Fruit fly (Drosophila melanogaster): ENCODE measurements around the gene Axn.

The Axn gene

dm6 chr3R:29983073-29983544 lies 39.5 kb upstream of the Axn start, which contains the start of gene CG7896 (continued):
- TF ChIP-seq CG8765 (GFP tag; IDR thresholded peaks at IDR 0.05), result peak; percentile 40; the same call in 1 of the 2 replicates
- TF ChIP-seq Rfx (GFP tag; IDR thresholded peaks at IDR 0.05), result peak; percentile 88
- peak; percentile 92 for TF ChIP-seq dysf (GFP tag; IDR thresholded peaks at IDR 0.05)
- no peak for TF ChIP-seq NC2β (GFP tag; optimal IDR thresholded peaks at IDR 0.05)
- peak; percentile 73 for TF ChIP-seq CG10366 (GFP tag; IDR thresholded peaks at IDR 0.05)
- no peak for TF ChIP-seq hb (GFP tag; IDR thresholded peaks at IDR 0.05; ENCODE audit: partially characterized antibody)
- peak; percentile 52 for TF ChIP-seq wdn (GFP tag; IDR thresholded peaks at IDR 0.05)
- TF ChIP-seq bbx (GFP tag; IDR thresholded peaks at IDR 0.05; ENCODE audit: partially characterized antibody), result 0 out of 2 replicates have a peak, but pooled peaks have one; percentile 30
- TF ChIP-seq fd102C (GFP tag; optimal IDR thresholded peaks at IDR 0.05), result no peak
- TF ChIP-seq CG7556 (GFP tag; optimal IDR thresholded peaks at IDR 0.05), result peak; percentile 73
- TF ChIP-seq CG11456 (GFP tag; IDR thresholded peaks at IDR 0.05), result peak; percentile 76; the same call in 1 of the 3 replicates
- TF ChIP-seq vvl (GFP tag; IDR thresholded peaks at IDR 0.05), result peak; percentile 90
- TF ChIP-seq sna (GFP tag; IDR thresholded peaks at IDR 0.05; ENCODE audit: partially characterized antibody), result no peak
- 0 out of 2 replicates have a peak, but pooled peaks have one; percentile 38 for TF ChIP-seq Lim3 (GFP tag; IDR thresholded peaks at IDR 0.05)
- no peak for TF ChIP-seq CG4282 (GFP tag; optimal IDR thresholded peaks at IDR 0.05)
- TF ChIP-seq CG17829 (tag; optimal IDR thresholded peaks at IDR 0.05), result peak; percentile 86
- peak; percentile 75 for TF ChIP-seq seq (GFP tag; IDR thresholded peaks at IDR 0.05)
- peak; percentile 76 for TF ChIP-seq CG6272 (GFP tag; IDR thresholded peaks at IDR 0.05)
- TF ChIP-seq D (optimal IDR thresholded peaks at IDR 0.05), result no peak
- peak; percentile 43 for TF ChIP-seq D (GFP tag; optimal IDR thresholded peaks at IDR 0.05)
- peak; percentile 81 for TF ChIP-seq zfh1 (GFP tag; IDR thresholded peaks at IDR 0.05)
- no peak for TF ChIP-seq C15 (GFP tag; IDR thresholded peaks at IDR 0.05)
- TF ChIP-seq eve (GFP tag; optimal IDR thresholded peaks at IDR 0.05), result no peak
- TF ChIP-seq CG4854 (GFP tag; optimal IDR thresholded peaks at IDR 0.05), result no peak
- peak; percentile 54; the same call in 1 of the 2 replicates for TF ChIP-seq Rx (GFP tag; IDR thresholded peaks at IDR 0.05)
- peak; percentile 64 for TF ChIP-seq CG4404 (GFP tag; IDR thresholded peaks at IDR 0.05)
- no peak for TF ChIP-seq Dfd (GFP tag; optimal IDR thresholded peaks at IDR 0.05)
- TF ChIP-seq HLH4C (GFP tag; IDR thresholded peaks at IDR 0.05; ENCODE audit: partially characterized antibody), result no peak
- TF ChIP-seq HLH3B (GFP tag; IDR thresholded peaks at IDR 0.05), result peak; percentile 76
- peak; percentile 16; the same call in 1 of the 2 replicates for TF ChIP-seq Ravus (GFP tag; IDR thresholded peaks at IDR 0.05)
- peak; percentile 54 for TF ChIP-seq Abd-B (GFP tag; optimal IDR thresholded peaks at IDR 0.05)
- no peak for TF ChIP-seq shn (GFP tag; optimal IDR thresholded peaks at IDR 0.05)
- no peak for TF ChIP-seq CG8944 (GFP tag; optimal IDR thresholded peaks at IDR 0.05)
- TF ChIP-seq dati (GFP tag; IDR thresholded peaks at IDR 0.05), result no peak
- TF ChIP-seq CG43689 (GFP tag; IDR thresholded peaks at IDR 0.05), result peak; percentile 49; the same call in 1 of the 2 replicates
- TF ChIP-seq Hr3 (GFP tag; optimal IDR thresholded peaks at IDR 0.05), result peak; percentile 65
- peak; percentile 75 for TF ChIP-seq dmrt99B (tag; optimal IDR thresholded peaks at IDR 0.05)
- TF ChIP-seq Atf6 (GFP tag; IDR thresholded peaks at IDR 0.05), result peak; percentile 80
- peak; percentile 83 for TF ChIP-seq CG11695 (GFP tag; IDR thresholded peaks at IDR 0.05)
- no peak for TF ChIP-seq dm (GFP tag; optimal IDR thresholded peaks at IDR 0.05)
- TF ChIP-seq bsh (GFP tag; optimal IDR thresholded peaks at IDR 0.05), result peak; percentile 5 to 64
- TF ChIP-seq CG6175 (GFP tag; IDR thresholded peaks at IDR 0.05), result peak; percentile 69; the same call in 1 of the 3 replicates
- TF ChIP-seq CG17328 (GFP tag; IDR thresholded peaks at IDR 0.05), result peak; percentile 49
- no peak for TF ChIP-seq tna (GFP tag; IDR thresholded peaks at IDR 0.05; ENCODE audit: partially characterized antibody)
- no peak for TF ChIP-seq CTCF (GFP tag; optimal IDR thresholded peaks at IDR 0.05)
- no peak for TF ChIP-seq pnt (GFP tag; optimal IDR thresholded peaks at IDR 0.05)
- peak; percentile 75 for TF ChIP-seq Sox100B (GFP tag; optimal IDR thresholded peaks at IDR 0.05)
- no peak for TF ChIP-seq pfk (GFP tag; optimal IDR thresholded peaks at IDR 0.05)
- peak; percentile 78 for TF ChIP-seq Fer1 (GFP tag; optimal IDR thresholded peaks at IDR 0.05)
- TF ChIP-seq CG5180 (GFP tag; optimal IDR thresholded peaks at IDR 0.05), result peak; percentile 40
- peak; percentile 81 for TF ChIP-seq CG14441 (GFP tag; IDR thresholded peaks at IDR 0.05)
- peak; percentile 2 for TF ChIP-seq Antp (GFP tag; optimal IDR thresholded peaks at IDR 0.05)

All from whole organism, embryonic.